Fruit fly (Drosophila melanogaster): ENCODE measurements around the gene CG9451.
"Not testable (repeated sequence)": the region's sequence is repeated elsewhere in the genome, so short reads cannot be mapped to it uniquely, and the experiment has no call there.

Gene CG9451

dm6 chr3L:19494954-19495353 is 5.6 kb downstream of the CG9451 start:
- TF ChIP-seq CG7101 (tag; optimal IDR thresholded peaks at IDR 0.05) (no peak), CG1620 (GFP tag; optimal IDR thresholded peaks at IDR 0.05) (no peak), Crg-1 (GFP tag; optimal IDR thresholded peaks at IDR 0.05) (no peak), CG14711 (tag; optimal IDR thresholded peaks at IDR 0.05) (no peak), CG33017 (tag; optimal IDR thresholded peaks at IDR 0.05) (no peak), pad (GFP tag; optimal IDR thresholded peaks at IDR 0.05) (no peak), CG7045 (GFP tag; optimal IDR thresholded peaks at IDR 0.05) (no peak), toe (GFP tag; optimal IDR thresholded peaks at IDR 0.05) (no peak), tj (GFP tag; optimal IDR thresholded peaks at IDR 0.05) (no peak), Mnt (GFP tag; optimal IDR thresholded peaks at IDR 0.05) (no peak)

- not testable (repeated sequence) for TF ChIP-seq CG14711 (tag; optimal IDR thresholded peaks at IDR 0.05); bab1 (GFP tag; optimal IDR thresholded peaks at IDR 0.05); kay (GFP tag; ENCODE audit: borderline replicate concordance)
Measured at dm6 chr3L:19487260-19487659, 13.3 kb downstream of the CG9451 start, which contains the start of gene CG32212. CG32212 (plus strand) TSS chr3L:19487560.

- TF ChIP-seq Hr96 (GFP tag; optimal IDR thresholded peaks at IDR 0.05) (no peak), pad (GFP tag; optimal IDR thresholded peaks at IDR 0.05) (no peak), tj (GFP tag; optimal IDR thresholded peaks at IDR 0.05) (no peak), CG1620 (GFP tag; optimal IDR thresholded peaks at IDR 0.05) (no peak), CG12768 (GFP tag; optimal IDR thresholded peaks at IDR 0.05) (no peak), toe (GFP tag; optimal IDR thresholded peaks at IDR 0.05) (no peak), CG5204 (GFP tag; optimal IDR thresholded peaks at IDR 0.05) (no peak), bab1 (GFP tag; optimal IDR thresholded peaks at IDR 0.05) (no peak), CG7045 (GFP tag; optimal IDR thresholded peaks at IDR 0.05) (no peak), Crg-1 (GFP tag; optimal IDR thresholded peaks at IDR 0.05) (no peak), CG7101 (tag; optimal IDR thresholded peaks at IDR 0.05) (no peak), Clk (GFP tag; optimal IDR thresholded peaks at IDR 0.05) (no peak), CG11617 (GFP tag; optimal IDR thresholded peaks at IDR 0.05) (no peak), kay (GFP tag; ENCODE audit: borderline replicate concordance) (no peak), cnc (optimal IDR thresholded peaks at IDR 0.05) (no peak), CG14711 (tag; optimal IDR thresholded peaks at IDR 0.05) (no peak), cic (GFP tag; optimal IDR thresholded peaks at IDR 0.05) (no peak)
Measured at dm6 chr3L:19486398-19486797, 14.2 kb downstream of the CG9451 start, which contains the start of gene brv1. brv1 (minus strand) TSS chr3L:19486498.

dm6 chr3L:19483007-19483406 is 17.6 kb downstream of the CG9451 start:
- no peak for TF ChIP-seq CG7045 (GFP tag; optimal IDR thresholded peaks at IDR 0.05)
- TF ChIP-seq kay (GFP tag; ENCODE audit: borderline replicate concordance) = peak; percentile 49

- TF ChIP-seq ovo (GFP tag; optimal IDR thresholded peaks at IDR 0.05) (no peak), CG1620 (GFP tag; optimal IDR thresholded peaks at IDR 0.05) (no peak), CG12768 (GFP tag; optimal IDR thresholded peaks at IDR 0.05) (no peak), toe (GFP tag; optimal IDR thresholded peaks at IDR 0.05) (no peak), CG33017 (tag; optimal IDR thresholded peaks at IDR 0.05) (no peak), Hr96 (GFP tag; optimal IDR thresholded peaks at IDR 0.05) (no peak), CG5204 (GFP tag; optimal IDR thresholded peaks at IDR 0.05) (no peak), CG14711 (tag; optimal IDR thresholded peaks at IDR 0.05) (no peak), cnc (optimal IDR thresholded peaks at IDR 0.05) (no peak), Crg-1 (GFP tag; optimal IDR thresholded peaks at IDR 0.05) (no peak), CG7101 (tag; optimal IDR thresholded peaks at IDR 0.05) (no peak), cic (GFP tag; optimal IDR thresholded peaks at IDR 0.05) (no peak), bab1 (GFP tag; optimal IDR thresholded peaks at IDR 0.05) (no peak), CG7045 (GFP tag; optimal IDR thresholded peaks at IDR 0.05) (no peak), CG11617 (GFP tag; optimal IDR thresholded peaks at IDR 0.05) (no peak), tj (GFP tag; optimal IDR thresholded peaks at IDR 0.05) (no peak), Mnt (GFP tag; optimal IDR thresholded peaks at IDR 0.05) (no peak), pad (GFP tag; optimal IDR thresholded peaks at IDR 0.05) (no peak), kay (GFP tag; ENCODE audit: borderline replicate concordance) (no peak)
Measured at dm6 chr3L:19482014-19482413, 18.6 kb downstream of the CG9451 start.

dm6 chr3L:19481209-19481608 is 19.4 kb downstream of the CG9451 start:
- TF ChIP-seq cnc (optimal IDR thresholded peaks at IDR 0.05) = no peak
- TF ChIP-seq CG11617 (GFP tag; optimal IDR thresholded peaks at IDR 0.05) = no peak
- TF ChIP-seq CG7101 (tag; optimal IDR thresholded peaks at IDR 0.05) = no peak
- no peak for TF ChIP-seq CG33017 (tag; optimal IDR thresholded peaks at IDR 0.05)
- TF ChIP-seq CG7045 (GFP tag; optimal IDR thresholded peaks at IDR 0.05) = no peak
- TF ChIP-seq CG14711 (tag; optimal IDR thresholded peaks at IDR 0.05) = no peak
- no peak for TF ChIP-seq bab1 (GFP tag; optimal IDR thresholded peaks at IDR 0.05)
- no peak for TF ChIP-seq Mnt (GFP tag; optimal IDR thresholded peaks at IDR 0.05)
- no peak for TF ChIP-seq pad (GFP tag; optimal IDR thresholded peaks at IDR 0.05)
- TF ChIP-seq kay (GFP tag; ENCODE audit: borderline replicate concordance) = no peak
- no peak for TF ChIP-seq Clk (GFP tag; optimal IDR thresholded peaks at IDR 0.05)
- no peak for TF ChIP-seq tj (GFP tag; optimal IDR thresholded peaks at IDR 0.05)
- TF ChIP-seq CG1620 (GFP tag; optimal IDR thresholded peaks at IDR 0.05) = no peak
- no peak for TF ChIP-seq Crg-1 (GFP tag; optimal IDR thresholded peaks at IDR 0.05)
- no peak for TF ChIP-seq ovo (GFP tag; optimal IDR thresholded peaks at IDR 0.05)
- no peak for TF ChIP-seq CG12768 (GFP tag; optimal IDR thresholded peaks at IDR 0.05)
- TF ChIP-seq Hr96 (GFP tag; optimal IDR thresholded peaks at IDR 0.05) = no peak
- TF ChIP-seq cic (GFP tag; optimal IDR thresholded peaks at IDR 0.05) = no peak
- TF ChIP-seq toe (GFP tag; optimal IDR thresholded peaks at IDR 0.05) = no peak

dm6 chr3L:19475478-19475877 is 25.1 kb downstream of the CG9451 start, which contains the start of the genes CG18294 and CG32213:
CG18294 (minus strand) TSS chr3L:19475578.
CG32213 (plus strand) TSS chr3L:19475839.
- TF ChIP-seq CG1620, CG5204, bab1 (GFP tag; optimal IDR thresholded peaks at IDR 0.05): not testable (repeated sequence)

Data from whole organism, adult.